Worm (Caenorhabditis elegans): ENCODE data around the gene abl-1.

abl-1 gene

DNA sequence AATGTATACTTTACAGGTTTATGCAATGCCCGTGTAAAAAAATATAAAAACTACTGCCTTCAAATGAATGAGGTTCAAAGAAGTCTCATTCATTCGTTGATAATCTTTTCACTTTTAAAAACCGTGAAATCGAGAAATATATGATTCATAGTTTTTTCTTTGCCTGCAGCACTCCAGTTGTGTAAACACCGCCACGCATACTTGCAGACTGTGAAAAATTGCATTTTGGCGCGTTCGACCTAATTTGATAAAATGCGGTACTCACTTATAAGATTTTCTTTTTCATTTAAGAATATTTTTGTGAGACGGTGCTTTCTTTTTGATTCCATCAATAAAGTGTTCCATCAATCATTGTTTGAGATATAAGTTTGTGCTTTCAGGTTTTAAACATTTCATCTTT is 57.2 kb downstream of the abl-1 start:
- TF ChIP-seq dao-5 (tag; optimal IDR thresholded peaks at IDR 0.05) (no peak), W03F9.2 (tag; optimal IDR thresholded peaks at IDR 0.05) (no peak), him-1 (tag; optimal IDR thresholded peaks at IDR 0.05) (no peak)

- TF ChIP-seq W03F9.2 (tag; optimal IDR thresholded peaks at IDR 0.05) (no peak), him-1 (tag; optimal IDR thresholded peaks at IDR 0.05) (no peak)
Observed at ce11 chrX:10559203-10559602, 64.8 kb downstream of the abl-1 start, which contains the start of gene F59F5.7. F59F5.7 (plus strand) TSS chrX:10559503.

DNA sequence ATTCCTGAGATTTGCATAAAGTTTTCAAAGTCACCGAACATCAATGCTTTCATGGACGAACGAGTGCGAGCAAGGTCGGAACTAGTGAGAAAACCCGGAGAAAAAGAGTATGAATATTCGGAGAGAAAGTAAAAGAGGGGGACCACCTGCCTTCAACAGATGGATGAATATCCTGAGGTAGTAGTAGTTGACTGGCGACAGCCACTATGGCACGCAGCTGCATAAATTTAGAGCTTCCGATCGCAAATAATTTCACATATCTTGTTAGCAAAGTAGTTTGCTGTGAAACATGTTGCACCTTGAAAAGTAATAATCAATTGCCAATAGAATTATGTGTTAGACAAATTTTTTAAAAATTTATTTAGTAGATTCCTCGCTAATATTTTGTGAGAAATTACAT is 67.2 kb downstream of the abl-1 start:
- no peak for TF ChIP-seq him-1 (tag; optimal IDR thresholded peaks at IDR 0.05)
- TF ChIP-seq dao-5 (tag; optimal IDR thresholded peaks at IDR 0.05) = no peak
- TF ChIP-seq W03F9.2 (tag; optimal IDR thresholded peaks at IDR 0.05) = no peak
